Worm (Caenorhabditis elegans): Measurements from ENCODE around the gene best-14.

The best-14 gene

ce11 chrV:10535325-10535724 lies 22.5 kb upstream of the best-14 start (continued):
- TF ChIP-seq daf-16 (GFP tag; optimal IDR thresholded peaks at IDR 0.05) (no peak), daf-16 (tag; optimal IDR thresholded peaks at IDR 0.05) (peak; percentile 39), F37D6.2 (tag; optimal IDR thresholded peaks at IDR 0.05) (no peak), pha-4 (GFP tag; IDR thresholded peaks at IDR 0.05) (no peak), pha-4 (tag; optimal IDR thresholded peaks at IDR 0.05) (no peak), madf-9 (GFP tag; conservative IDR thresholded peaks at IDR 0.05) (no peak), hmg-1.1 (GFP tag; IDR thresholded peaks at IDR 0.05) (0 out of 2 replicates have a peak, but pooled peaks have one; percentile 18), F44E2.7 (GFP tag; IDR thresholded peaks at IDR 0.05) (no peak), mdt-29 (GFP tag; IDR thresholded peaks at IDR 0.05) (no peak), ZK546.5 (tag; optimal IDR thresholded peaks at IDR 0.05) (no peak), hlh-11 (tag; optimal IDR thresholded peaks at IDR 0.05) (peak; percentile 36), T20F7.1 (GFP tag; optimal IDR thresholded peaks at IDR 0.05) (peak; percentile 8), hif-1 (tag; optimal IDR thresholded peaks at IDR 0.05) (peak in 1 of 2 experiments; percentile 14), unc-130 (GFP tag; optimal IDR thresholded peaks at IDR 0.05) (no peak), ceh-44 (GFP tag; IDR thresholded peaks at IDR 0.05) (no peak), F26F4.8 (GFP tag; conservative IDR thresholded peaks at IDR 0.05) (0 out of 2 replicates have a peak, but pooled peaks have one; percentile 34), egl-43 (GFP tag; IDR thresholded peaks at IDR 0.05) (0 out of 2 replicates have a peak, but pooled peaks have one; percentile 26), hlh-30 (tag; optimal IDR thresholded peaks at IDR 0.05; ENCODE audit: insufficient read depth) (peak; percentile 79), mxl-3 (GFP tag; optimal IDR thresholded peaks at IDR 0.05) (peak; percentile 19), T26A8.4 (GFP tag; IDR thresholded peaks at IDR 0.05) (no peak), zag-1 (tag; optimal IDR thresholded peaks at IDR 0.05) (no peak), pqm-1 (tag; optimal IDR thresholded peaks at IDR 0.05) (peak; percentile 2), mep-1 (tag; optimal IDR thresholded peaks at IDR 0.05) (no peak), nhr-28 (tag; optimal IDR thresholded peaks at IDR 0.05) (peak; percentile 55), aly-2 (tag; optimal IDR thresholded peaks at IDR 0.05) (no peak), mes-2 (tag; optimal IDR thresholded peaks at IDR 0.05; ENCODE audit: poor library complexity, severe bottlenecking) (peak; percentile 41), nhr-77 (tag; optimal IDR thresholded peaks at IDR 0.05) (no peak), dmd-6 (GFP tag; IDR thresholded peaks at IDR 0.05) (peak; percentile 37), jun-1 (tag; optimal IDR thresholded peaks at IDR 0.05) (no peak), D1046.2 (GFP tag; IDR thresholded peaks at IDR 0.05) (no peak), vab-7 (GFP tag; IDR thresholded peaks at IDR 0.05) (no peak), unc-62 (GFP tag; optimal IDR thresholded peaks at IDR 0.05 in 1 of 2) (no peak), unc-62 (tag; optimal IDR thresholded peaks at IDR 0.05) (no peak), lin-1 (GFP tag; IDR thresholded peaks at IDR 0.05) (no peak), lsy-2 (tag; optimal IDR thresholded peaks at IDR 0.05) (peak in 1 of 2 experiments; percentile 48), aha-1 (tag) (no peak), dpl-1 (GFP tag; optimal IDR thresholded peaks at IDR 0.05) (peak; percentile 1), daf-12 (tag; optimal IDR thresholded peaks at IDR 0.05) (no peak), dve-1 (tag; optimal IDR thresholded peaks at IDR 0.05; ENCODE audit: insufficient read depth) (peak; percentile 61)

- TF ChIP-seq ama-1 (optimal IDR thresholded peaks at IDR 0.05) (peak; percentile 18), pqm-1 (tag; optimal IDR thresholded peaks at IDR 0.05) (no peak), zip-2 (tag; optimal IDR thresholded peaks at IDR 0.05) (no peak), unc-130 (GFP tag; optimal IDR thresholded peaks at IDR 0.05) (no peak), ZK546.5 (tag; optimal IDR thresholded peaks at IDR 0.05) (no peak), F49E8.2 (tag; optimal IDR thresholded peaks at IDR 0.05; ENCODE audit: borderline replicate concordance) (no peak), nhr-102 (tag; optimal IDR thresholded peaks at IDR 0.05) (no peak), hmg-1.1 (GFP tag; IDR thresholded peaks at IDR 0.05) (no peak), dve-1 (tag; optimal IDR thresholded peaks at IDR 0.05; ENCODE audit: insufficient read depth) (peak; percentile 30), mep-1 (tag; optimal IDR thresholded peaks at IDR 0.05) (no peak), ztf-11 (tag; optimal IDR thresholded peaks at IDR 0.05) (no peak), nhr-77 (tag; optimal IDR thresholded peaks at IDR 0.05) (peak; percentile 54), php-3 (GFP tag; IDR thresholded peaks at IDR 0.05) (no peak), ceh-20 (GFP tag; IDR thresholded peaks at IDR 0.05) (peak; percentile 20; the same call in 1 of the 2 replicates), hif-1 (tag; optimal IDR thresholded peaks at IDR 0.05) (peak in 1 of 2 experiments; percentile 63), nhr-28 (tag; optimal IDR thresholded peaks at IDR 0.05) (peak; percentile 64), zag-1 (tag; optimal IDR thresholded peaks at IDR 0.05) (no peak), F44E2.7 (GFP tag; IDR thresholded peaks at IDR 0.05) (no peak), dmd-9 (GFP tag; IDR thresholded peaks at IDR 0.05) (no peak), dmd-6 (GFP tag; IDR thresholded peaks at IDR 0.05) (peak; percentile 46), hlh-30 (tag; optimal IDR thresholded peaks at IDR 0.05; ENCODE audit: insufficient read depth) (peak; percentile 82), unc-62 (GFP tag; optimal IDR thresholded peaks at IDR 0.05 in 1 of 2) (peak in 1 of 2 experiments; percentile 93), unc-62 (tag; optimal IDR thresholded peaks at IDR 0.05) (no peak), dpl-1 (GFP tag; optimal IDR thresholded peaks at IDR 0.05) (no peak), F10B5.3 (tag; optimal IDR thresholded peaks at IDR 0.05) (no peak), aly-2 (tag; optimal IDR thresholded peaks at IDR 0.05) (no peak)
These were observed 21.6 kb upstream of the best-14 start, which contains the start of gene ppm-1.A for ce11 chrV:10536095-10536691. ppm-1.A (minus strand) TSS chrV:10536388.

All from whole organism, L4 larva.